Worm (Caenorhabditis elegans) whole organism, L4/young adult: ENCODE results near the gene nhr-162.

Source experiments
- W03F9.2 ChIP-seq: fragments of 150-350 bp; optimal IDR thresholded peaks from 2 replicates; lab custom pipeline; 2014; ENCODE audit warnings: missing biosample characterization, missing genetic modification characterization
- dao-5 ChIP-seq: sonication (generic microtip); optimal IDR thresholded peaks from 2 replicates; lab custom pipeline; 2016; ENCODE audit warnings: missing genotype, missing genetic modification characterization, moderate library complexity, missing compliant biosample characterization
- him-1 ChIP-seq: sonication (generic microtip); optimal IDR thresholded peaks from 2 replicates; lab custom pipeline; 2016; ENCODE audit warnings: missing genotype, missing genetic modification reagents, missing genetic modification characterization, missing compliant biosample characterization

nhr-162 gene

DNA sequence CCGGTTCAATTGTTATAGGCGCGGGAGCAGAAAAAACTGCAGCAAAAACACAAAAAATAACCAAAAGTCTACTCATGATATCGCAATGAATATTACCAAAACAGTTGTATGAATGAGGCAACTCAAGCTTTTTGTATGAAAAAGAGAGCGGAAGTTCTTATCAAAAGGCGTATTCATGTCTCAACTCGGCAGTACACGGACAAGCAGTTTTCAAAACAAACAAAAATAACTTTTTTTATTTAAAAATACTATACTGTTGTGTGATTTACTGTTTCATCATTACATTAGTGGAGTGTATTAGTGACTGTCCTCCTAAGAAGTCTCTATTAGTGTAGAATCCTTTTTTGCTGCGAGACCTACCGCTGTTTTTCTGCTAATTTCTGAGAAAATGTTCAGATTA, 44.2 kb downstream of the nhr-162 start, which contains the start of gene Y57E12B.4:
Y57E12B.4 (minus strand) TSS at position 101 of the 400 bp plus-strand sequence.
- TF ChIP-seq W03F9.2 (tag; lab: Kevin White, UChicago) (no peak), dao-5 (tag; lab: Kevin White, UChicago) (no peak), him-1 (tag; lab: Kevin White, UChicago) (no peak)
